Worm (Caenorhabditis elegans): ENCODE measurements around the gene srz-103.

DNA sequence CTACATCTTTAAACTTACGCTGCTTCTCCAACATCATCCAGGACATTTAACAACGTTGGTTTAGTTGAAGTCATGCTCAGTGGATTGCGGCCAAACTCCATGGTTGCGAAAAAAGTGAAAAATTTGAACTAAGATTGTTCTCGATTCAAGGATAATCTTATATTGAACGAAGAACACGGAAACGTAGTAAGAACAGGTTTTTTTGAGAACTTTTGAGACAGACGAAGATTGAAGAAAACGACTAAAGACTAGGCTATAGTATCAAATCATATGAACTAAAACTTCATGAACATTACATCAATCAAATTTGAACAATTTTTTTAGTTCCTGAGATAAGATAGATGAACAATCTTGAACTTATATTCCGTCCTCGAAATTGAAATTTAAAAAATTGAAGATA, 32.0 kb downstream of the srz-103 start, which contains the start of gene W06G6.10:
- no peak for TF ChIP-seq fos-1 (tag; optimal IDR thresholded peaks at IDR 0.05)
- no peak for TF ChIP-seq nhr-11 (tag; optimal IDR thresholded peaks at IDR 0.05)

Data from whole organism, L1 larva.